Fruit fly (Drosophila melanogaster): ENCODE measurements around the gene CG14543.
A peak's percentile ranks its signal among the peaks of the same experiment; 100 is the strongest.

Gene CG14543

dm6 chr3R:26036153-26037144 lies 20.0 kb upstream of the CG14543 start (continued):
- peak; percentile 94 for TF ChIP-seq nerfin-1 (tag; optimal IDR thresholded peaks at IDR 0.05)
- no peak for TF ChIP-seq lov (optimal IDR thresholded peaks at IDR 0.05)
- peak; percentile 36; the same call in 2 of the 3 replicates for TF ChIP-seq lov (GFP tag; IDR thresholded peaks at IDR 0.05)
- TF ChIP-seq dmrt99B (tag; optimal IDR thresholded peaks at IDR 0.05) = peak; percentile 93
- 0 out of 3 replicates have a peak, but pooled peaks have one; percentile 22 for TF ChIP-seq Aef1 (GFP tag; IDR thresholded peaks at IDR 0.05)
- TF ChIP-seq C15 (GFP tag; IDR thresholded peaks at IDR 0.05) = no peak
- peak; percentile 3 for TF ChIP-seq CG9876 (GFP tag; optimal IDR thresholded peaks at IDR 0.05)
- no peak for TF ChIP-seq pita (GFP tag; optimal IDR thresholded peaks at IDR 0.05)
- TF ChIP-seq CG2120 (GFP tag; optimal IDR thresholded peaks at IDR 0.05) = no peak
- no peak for TF ChIP-seq slou (GFP tag; optimal IDR thresholded peaks at IDR 0.05)
- no peak for TF ChIP-seq bowl (GFP tag; IDR thresholded peaks at IDR 0.05)
- no peak; the same call in 2 of the 3 replicates for TF ChIP-seq Mrtf (GFP tag; IDR thresholded peaks at IDR 0.05)
- peak; percentile 77 for TF ChIP-seq CG8281 (tag; optimal IDR thresholded peaks at IDR 0.05)
- TF ChIP-seq ERR (GFP tag; optimal IDR thresholded peaks at IDR 0.05) = no peak
- no peak for TF ChIP-seq Hey (tag; optimal IDR thresholded peaks at IDR 0.05)
- TF ChIP-seq Nf-YC (tag; optimal IDR thresholded peaks at IDR 0.05) = peak; percentile 70
- no peak for TF ChIP-seq CG1647 (GFP tag; optimal IDR thresholded peaks at IDR 0.05)
- peak; percentile 88 for TF ChIP-seq CG8290 (GFP tag; optimal IDR thresholded peaks at IDR 0.05)
- peak in 1 of 2 experiments; percentile 97 for TF ChIP-seq CG8290 (tag; optimal IDR thresholded peaks at IDR 0.05)
- peak; percentile 59 for TF ChIP-seq cato (GFP tag; optimal IDR thresholded peaks at IDR 0.05; ENCODE audit: borderline replicate concordance)
- TF ChIP-seq Asciz (GFP tag; optimal IDR thresholded peaks at IDR 0.05) = peak; percentile 89
- no peak for TF ChIP-seq H15 (GFP tag; IDR thresholded peaks at IDR 0.05)
- TF ChIP-seq CG11504 (tag; optimal IDR thresholded peaks at IDR 0.05) = peak; percentile 91
- no peak for TF ChIP-seq chinmo (GFP tag; IDR thresholded peaks at IDR 0.05; ENCODE audit: partially characterized antibody)
- peak; percentile 66 for TF ChIP-seq Sry-β (GFP tag; optimal IDR thresholded peaks at IDR 0.05)
- TF ChIP-seq CG3995 (GFP tag; optimal IDR thresholded peaks at IDR 0.05) = no peak
- TF ChIP-seq CG14441 (GFP tag; IDR thresholded peaks at IDR 0.05) = no peak
- TF ChIP-seq E2f1 (GFP tag; IDR thresholded peaks at IDR 0.05) = peak; percentile 65; the same call in 1 of the 2 replicates
- peak; percentile 33 to 74 for TF ChIP-seq Hr51 (GFP tag; optimal IDR thresholded peaks at IDR 0.05)
- peak; percentile 49 for TF ChIP-seq HmgZ (tag; optimal IDR thresholded peaks at IDR 0.05)
- TF ChIP-seq jumu (GFP tag; optimal IDR thresholded peaks at IDR 0.05) = peak; percentile 63
- TF ChIP-seq CG13123 (GFP tag; optimal IDR thresholded peaks at IDR 0.05) = peak; percentile 68
- TF ChIP-seq ci (GFP tag; IDR thresholded peaks at IDR 0.05) = peak; percentile 57; the same call in 2 of the 3 replicates
- peak; percentile 55 for TF ChIP-seq ind (GFP tag; optimal IDR thresholded peaks at IDR 0.05)
- TF ChIP-seq unpg (GFP tag; optimal IDR thresholded peaks at IDR 0.05) = peak; percentile 90
- no peak for TF ChIP-seq Taf1 (GFP tag; IDR thresholded peaks at IDR 0.05)
- TF ChIP-seq lola (GFP tag; optimal IDR thresholded peaks at IDR 0.05) = peak in 1 of 3 experiments; percentile 100
- TF ChIP-seq CG12659 (GFP tag; optimal IDR thresholded peaks at IDR 0.05) = peak; percentile 79
- peak; percentile 61 for TF ChIP-seq CG32772 (GFP tag; IDR thresholded peaks at IDR 0.05)
- no peak for TF ChIP-seq CG15073 (GFP tag; optimal IDR thresholded peaks at IDR 0.05)
- TF ChIP-seq CG10959 (GFP tag; IDR thresholded peaks at IDR 0.05) = peak; percentile 85
- TF ChIP-seq slbo (GFP tag; IDR thresholded peaks at IDR 0.05) = no peak
- 0 out of 2 replicates have a peak, but pooled peaks have one; percentile 25 for TF ChIP-seq hbn (GFP tag; IDR thresholded peaks at IDR 0.05; ENCODE audit: partially characterized antibody)
- no peak for TF ChIP-seq sc (optimal IDR thresholded peaks at IDR 0.05)
- peak; percentile 93 for TF ChIP-seq sc (GFP tag; optimal IDR thresholded peaks at IDR 0.05)
- no peak; the same call in 1 of the 2 replicates for TF ChIP-seq CG4730 (GFP tag; IDR thresholded peaks at IDR 0.05)
- TF ChIP-seq gsb (GFP tag; IDR thresholded peaks at IDR 0.05) = no peak
- peak; percentile 42 for TF ChIP-seq gcm2 (GFP tag; optimal IDR thresholded peaks at IDR 0.05)
- TF ChIP-seq Ptx1 (GFP tag; IDR thresholded peaks at IDR 0.05) = peak; percentile 71
